Worm (Caenorhabditis elegans): Measurements from ENCODE around the gene phf-10.

DNA sequence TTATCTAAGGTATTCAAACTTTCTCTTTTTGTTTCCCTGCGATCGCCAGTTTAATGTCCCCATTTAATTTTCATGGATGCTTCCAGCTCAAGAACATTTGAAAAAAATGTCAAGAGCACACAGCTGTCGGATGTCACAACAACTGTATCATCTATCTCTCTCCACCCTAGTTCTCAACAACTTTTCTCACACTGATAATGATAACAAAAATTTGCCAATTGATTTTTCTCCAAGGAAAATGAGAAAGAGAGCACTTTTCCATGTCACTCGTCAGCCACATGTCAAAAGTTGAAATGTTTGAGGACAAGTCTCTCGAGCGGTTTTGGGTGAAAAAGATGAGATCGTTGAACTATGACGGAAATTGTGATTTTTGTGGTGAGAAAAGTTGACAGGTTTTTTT, 30.3 kb downstream of the phf-10 start:
- TF ChIP-seq sptf-1 (tag; optimal IDR thresholded peaks at IDR 0.05), result no peak
- no peak for TF ChIP-seq nhr-12 (tag; optimal IDR thresholded peaks at IDR 0.05)
- TF ChIP-seq elt-1 (tag; optimal IDR thresholded peaks at IDR 0.05; ENCODE audit: borderline replicate concordance, insufficient read depth), result no peak
- no peak for TF ChIP-seq nhr-28 (tag; optimal IDR thresholded peaks at IDR 0.05)
- no peak for TF ChIP-seq drap-1 (GFP tag; optimal IDR thresholded peaks at IDR 0.05)
- TF ChIP-seq pha-4 (tag; optimal IDR thresholded peaks at IDR 0.05), result no peak

All from whole organism, mixed stage, embryonic.